Worm (Caenorhabditis elegans) whole organism, L3 larva: Measurements from ENCODE around the gene msp-32.

Experiments used
- egl-5 ChIP-seq: fragments of 150-350 bp; optimal IDR thresholded peaks from 2 replicates; lab custom pipeline; 2017; ENCODE audit warnings: missing biosample characterization, missing genetic modification reagents, missing genetic modification characterization, inconsistent platforms
- elt-3 ChIP-seq, 3 experiments: fragments of 150-350 bp in 1 of 3; sonication (generic microtip) in 2 of 3; optimal IDR thresholded peaks; 2 replicates in 2 of 3; 4 replicates in 1 of 3; lab custom pipeline; 2014 to 2017; ENCODE audit warnings: missing biosample characterization in 3 of 3, missing genetic modification characterization in 3 of 3
- nhr-12 ChIP-seq: fragments of 150-350 bp; optimal IDR thresholded peaks from 2 replicates; lab custom pipeline; 2014; ENCODE audit warnings: missing biosample characterization, missing genetic modification characterization
- nhr-23 ChIP-seq: fragments of 150-350 bp; optimal IDR thresholded peaks from 2 replicates; lab custom pipeline; 2014; ENCODE audit warnings: missing biosample characterization, missing genetic modification reagents, missing genetic modification characterization
- nhr-25 ChIP-seq: sonication (generic microtip); optimal IDR thresholded peaks from 2 replicates; lab custom pipeline; 2017; ENCODE audit warnings: missing biosample characterization, missing genetic modification characterization
- unc-39 ChIP-seq: sonication (generic microtip); optimal IDR thresholded peaks from 4 replicates; lab custom pipeline; 2017; ENCODE audit warnings: missing biosample characterization, missing genetic modification characterization
- unc-62 ChIP-seq: fragments of 150-350 bp; sonication (generic microtip); optimal IDR thresholded peaks from 4 replicates; lab custom pipeline; 2014; ENCODE audit warnings: missing biosample characterization, missing genetic modification reagents, missing genetic modification characterization
- zag-1 ChIP-seq: fragments of 150-350 bp; optimal IDR thresholded peaks from 2 replicates; lab custom pipeline; 2014; ENCODE audit warnings: missing biosample characterization, missing genetic modification characterization

DNA sequence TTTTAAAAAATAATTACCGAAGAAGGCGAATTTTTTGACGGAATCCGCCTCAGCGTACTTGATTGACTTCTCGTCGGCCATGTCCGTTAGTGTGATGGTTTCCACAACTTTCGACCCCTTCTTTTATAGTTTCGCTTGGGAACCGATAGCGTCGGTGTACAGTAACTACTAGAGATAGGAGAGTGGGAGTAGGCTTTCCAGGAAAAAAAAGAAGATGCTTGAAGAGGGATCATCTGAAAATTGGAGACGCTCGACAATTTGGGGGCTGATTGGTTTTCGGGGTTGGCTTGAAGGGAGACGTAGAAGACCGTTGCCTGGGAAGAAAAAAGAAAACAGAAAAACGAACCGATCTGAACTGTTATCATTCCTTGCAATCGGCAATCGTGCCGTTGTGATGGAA, 27.9 kb upstream of the msp-32 start, which contains the start of gene col-20:
- no peak for TF ChIP-seq unc-39 (tag; lab: Kevin White, UChicago)
- TF ChIP-seq elt-3 (tag; optimal IDR thresholded peaks at IDR 0.05; lab: Kevin White, UChicago) = no peak
- no peak for TF ChIP-seq zag-1 (tag; lab: Kevin White, UChicago)
- no peak for TF ChIP-seq nhr-23 (tag; lab: Kevin White, UChicago)
- no peak for TF ChIP-seq nhr-12 (tag; lab: Kevin White, UChicago)
- TF ChIP-seq nhr-25 (tag; lab: Kevin White, UChicago) = no peak
- TF ChIP-seq unc-62 = no peak
- no peak for TF ChIP-seq egl-5 (tag; lab: Kevin White, UChicago)
